Worm (Caenorhabditis elegans): ENCODE data around the gene lgc-47.

- no peak for TF ChIP-seq lsy-2 (tag; optimal IDR thresholded peaks at IDR 0.05)
- no peak for TF ChIP-seq snpc-4 (tag; optimal IDR thresholded peaks at IDR 0.05)
- no peak for TF ChIP-seq tbx-8 (GFP tag; optimal IDR thresholded peaks at IDR 0.05)
- TF ChIP-seq nhr-12 (tag; optimal IDR thresholded peaks at IDR 0.05): no peak
- TF ChIP-seq ces-1 (GFP tag; optimal IDR thresholded peaks at IDR 0.05): no peak
- TF ChIP-seq mab-5 (tag; optimal IDR thresholded peaks at IDR 0.05): no peak
- no peak for TF ChIP-seq bed-3 (GFP tag; optimal IDR thresholded peaks at IDR 0.05)
- TF ChIP-seq unc-62 (GFP tag; optimal IDR thresholded peaks at IDR 0.05): peak; percentile 69
- TF ChIP-seq M03D4.4 (tag; optimal IDR thresholded peaks at IDR 0.05): no peak
- TF ChIP-seq nhr-28 (tag; optimal IDR thresholded peaks at IDR 0.05): no peak
- no peak for TF ChIP-seq cnd-1 (tag; optimal IDR thresholded peaks at IDR 0.05)
- TF ChIP-seq elt-1 (tag; optimal IDR thresholded peaks at IDR 0.05; ENCODE audit: borderline replicate concordance, insufficient read depth): no peak
- TF ChIP-seq nhr-237 (tag; optimal IDR thresholded peaks at IDR 0.05): no peak
- no peak for TF ChIP-seq blmp-1 (tag; optimal IDR thresholded peaks at IDR 0.05)
Measured at ce11 chrX:9843568-9843967, 36.1 kb upstream of the lgc-47 start.

Measured in whole organism, mixed stage, embryonic.